Fruit fly (Drosophila melanogaster) Kc167 (cell line): ENCODE measurements around the gene dmrt11E.

ENCODE experiments used
- Sin3A ChIP-seq: fragments of >200 bp; optimal IDR thresholded peaks from 2 replicates; lab custom pipeline; 2018; ENCODE audit warnings: missing external identifiers
- insv ChIP-seq: fragments of >200 bp; optimal IDR thresholded peaks from 3 replicates; lab custom pipeline; 2018; ENCODE audit warnings: missing external identifiers
- psq ChIP-seq: fragments of >200 bp; optimal IDR thresholded peaks from 2 replicates; lab custom pipeline; 2017; ENCODE audit warnings: missing external identifiers

DNA sequence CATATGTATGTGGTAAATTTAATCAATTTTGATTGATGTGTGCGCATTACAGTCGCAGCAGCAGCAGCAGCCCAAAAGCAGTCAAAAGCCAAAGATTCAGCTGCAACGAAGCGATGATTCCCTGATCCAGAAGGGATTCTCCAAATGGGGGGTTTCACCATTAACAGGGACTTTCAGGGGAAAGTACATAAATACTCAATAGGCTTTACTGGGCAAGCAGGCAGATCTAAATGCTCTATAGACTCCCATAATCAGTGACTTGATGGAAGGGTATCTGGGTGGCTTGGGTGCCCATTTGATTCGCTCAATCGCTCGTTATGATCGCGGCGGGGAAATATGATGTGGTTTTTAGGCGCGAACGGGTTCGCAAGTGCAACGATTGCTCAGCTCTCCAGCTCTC, 42.7 kb upstream of the dmrt11E start:
- TF ChIP-seq psq (lab: Kevin White, UChicago) (no peak), Sin3A (lab: Kevin White, UChicago) (no peak), insv (lab: Kevin White, UChicago) (no peak)
